Worm (Caenorhabditis elegans): ENCODE measurements around the gene F43B10.1.

ce11 chrX:16613266-16613665 lies 49.4 kb downstream of the F43B10.1 start, which contains the start of gene ain-1:
- TF ChIP-seq nfya-1 (tag; optimal IDR thresholded peaks at IDR 0.05) = no peak
- no peak for TF ChIP-seq ceh-9 (tag; optimal IDR thresholded peaks at IDR 0.05)

Data from whole organism, late embryonic.